Fruit fly (Drosophila melanogaster) whole organism, pupa: Measurements from ENCODE around the gene Zip71B.

Source experiments
- CG32121 ChIP-seq: fragments of 200-800 bp; sonication (Bioruptor generic); IDR thresholded peaks from 2 replicates; pipeline ENCODE4 v1.3.6; 2022; ENCODE audit warnings: missing biosample characterization, missing genetic modification characterization
- CG4496 ChIP-seq: fragments of 200-800 bp; sonication (Bioruptor generic); IDR thresholded peaks from 3 replicates; pipeline ENCODE4 v1.3.6; 2022; ENCODE audit warnings: missing biosample characterization, missing genetic modification characterization
- CG8159 ChIP-seq: fragments of 200-800 bp; sonication (Bioruptor generic); optimal IDR thresholded peaks from 3 replicates; lab custom pipeline; 2018; ENCODE audit warnings: missing biosample characterization, mild to moderate bottlenecking, missing genetic modification characterization, moderate library complexity
- CG9948 ChIP-seq: fragments of 200-800 bp; sonication (Bioruptor generic); optimal IDR thresholded peaks from 2 replicates; lab custom pipeline; 2018; ENCODE audit warnings: missing biosample characterization, mild to moderate bottlenecking, missing genetic modification characterization, moderate library complexity
- D1 ChIP-seq: fragments of 200-800 bp; sonication (Bioruptor generic); optimal IDR thresholded peaks from 2 replicates; lab custom pipeline; 2018; ENCODE audit warnings: missing biosample characterization, mild to moderate bottlenecking, missing genetic modification characterization, moderate library complexity
- EcR ChIP-seq: fragments of 200-800 bp; sonication (Bioruptor generic); optimal IDR thresholded peaks from 3 replicates; lab custom pipeline; 2019; ENCODE audit warnings: missing biosample characterization, missing genetic modification characterization, mild to moderate bottlenecking, moderate library complexity, missing genetic modification reagents
- Ets98B ChIP-seq: fragments of 200-800 bp; sonication (Bioruptor generic); IDR thresholded peaks from 2 replicates; pipeline ENCODE4 v1.3.6; 2022; ENCODE audit warnings: missing biosample characterization, missing genetic modification characterization
- Snoo ChIP-seq: fragments of 200-800 bp; sonication (Bioruptor generic); optimal IDR thresholded peaks from 3 replicates; lab custom pipeline; 2017; ENCODE audit warnings: missing biosample characterization, mild to moderate bottlenecking, missing genetic modification characterization, inconsistent platforms
- fd96Ca ChIP-seq: fragments of 200-800 bp; sonication (Bioruptor generic); IDR thresholded peaks from 3 replicates; pipeline ENCODE4 v1.3.6; 2022; ENCODE audit warnings: missing biosample characterization, missing genetic modification characterization
- gl ChIP-seq: fragments of 200-800 bp; sonication (Bioruptor generic); optimal IDR thresholded peaks from 2 replicates; lab custom pipeline; 2018; ENCODE audit warnings: missing biosample characterization, mild to moderate bottlenecking, missing genetic modification characterization

DNA sequence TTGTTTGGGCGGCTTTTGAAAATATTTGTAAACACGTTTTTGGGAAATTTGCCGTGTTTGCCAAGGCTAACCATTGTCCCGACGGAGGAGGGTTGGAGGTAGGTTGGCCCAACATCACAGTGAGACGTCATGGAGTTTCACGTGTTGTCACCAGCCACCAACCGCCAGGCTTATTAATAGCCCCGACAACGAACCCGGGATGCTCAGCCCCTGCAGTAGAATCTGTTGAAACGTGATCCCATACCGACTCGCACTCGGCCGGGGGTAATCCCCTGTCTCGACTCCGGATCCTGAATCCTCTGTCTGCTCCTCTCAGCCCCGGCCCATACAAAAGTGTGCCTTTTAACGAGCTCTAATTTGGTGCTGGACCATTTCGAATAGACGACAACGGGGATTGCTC is 31.5 kb upstream of the Zip71B start:
- no peak for TF ChIP-seq CG4496
- TF ChIP-seq fd96Ca (GFP tag; lab: Robert Waterston, UW), result no peak
- no peak for TF ChIP-seq EcR (GFP tag; lab: Kevin White, UChicago)
- no peak for TF ChIP-seq D1
- TF ChIP-seq Snoo, result no peak
- no peak for TF ChIP-seq Ets98B (GFP tag; lab: Robert Waterston, UW)
- no peak for TF ChIP-seq CG32121 (GFP tag; lab: Robert Waterston, UW)
- TF ChIP-seq CG8159 (tag; lab: Kevin White, UChicago), result no peak
- TF ChIP-seq CG9948 (tag; lab: Kevin White, UChicago), result no peak
- no peak for TF ChIP-seq gl (tag; lab: Kevin White, UChicago)
